Worm (Caenorhabditis elegans) whole organism, midembryonic: ENCODE results near the gene ZK1240.8.

Experiments used
- T22C8.4 ChIP-seq: fragments of 200-800 bp; sonication (Bioruptor generic); IDR thresholded peaks from 2 replicates; pipeline ENCODE4 v1.3.6; 2022; ENCODE audit warnings: missing genetic modification characterization, missing compliant biosample characterization
- cog-1 ChIP-seq: sonication (generic microtip); optimal IDR thresholded peaks from 2 replicates; lab custom pipeline; 2016; ENCODE audit warnings: missing genetic modification characterization, missing compliant biosample characterization
- flt-1 ChIP-seq: fragments of 200-800 bp; sonication (Bioruptor generic); IDR thresholded peaks from 2 replicates; pipeline ENCODE4 v1.3.6; 2022; ENCODE audit warnings: missing genetic modification characterization, missing compliant biosample characterization
- klf-2 ChIP-seq: fragments of 200-800 bp; sonication (Bioruptor generic); conservative IDR thresholded peaks from 2 replicates; pipeline ENCODE4 v1.3.6; 2022; ENCODE audit warnings: missing genetic modification reagents, missing genetic modification characterization, missing compliant biosample characterization
- med-1 ChIP-seq: sonication (generic microtip); optimal IDR thresholded peaks from 2 replicates; lab custom pipeline; 2017; ENCODE audit warnings: missing genetic modification characterization, mild to moderate bottlenecking, missing compliant biosample characterization, antibody characterized with exemption, missing genetic modification reagents; ENCODE audit not compliant: insufficient read depth
- ref-1 ChIP-seq: fragments of 200-800 bp; sonication (Bioruptor generic); conservative IDR thresholded peaks from 2 replicates; pipeline ENCODE4 v1.3.6; 2022; ENCODE audit warnings: missing genetic modification reagents, missing genetic modification characterization, missing compliant biosample characterization
- tab-1 ChIP-seq: fragments of 200-800 bp; sonication (Bioruptor generic); IDR thresholded peaks from 2 replicates; pipeline ENCODE4 v1.3.6; 2022; ENCODE audit warnings: missing genetic modification characterization, missing compliant biosample characterization
- ztf-23 ChIP-seq: fragments of 200-800 bp; sonication (Bioruptor generic); IDR thresholded peaks from 2 replicates; pipeline ENCODE4 v1.3.6; 2022; ENCODE audit warnings: missing genetic modification reagents, missing genetic modification characterization, missing compliant biosample characterization
- ztf-29 ChIP-seq: fragments of 200-800 bp; sonication (Bioruptor generic); IDR thresholded peaks from 2 replicates; pipeline ENCODE4 v1.3.6; 2022; ENCODE audit warnings: missing genetic modification reagents, missing genetic modification characterization, missing compliant biosample characterization

Gene ZK1240.8

ce11 chrII:2354476-2354875 is 25.6 kb upstream of the ZK1240.8 start, which contains the start of gene F43C11.2:
Gene F43C11.2, plus strand, starts transcription at chrII:2354776.
- no peak for TF ChIP-seq T22C8.4
- no peak for TF ChIP-seq ref-1
- TF ChIP-seq klf-2 (GFP tag; lab: Robert Waterston, UW): no peak
- TF ChIP-seq med-1 (GFP tag; lab: Kevin White, UChicago): no peak
- no peak for TF ChIP-seq flt-1 (GFP tag; lab: Robert Waterston, UW)
- no peak for TF ChIP-seq ztf-29 (GFP tag; lab: Robert Waterston, UW)
- TF ChIP-seq tab-1 (GFP tag; lab: Robert Waterston, UW): no peak
- TF ChIP-seq cog-1 (tag; lab: Kevin White, UChicago): no peak
- TF ChIP-seq ztf-23 (GFP tag; lab: Robert Waterston, UW): no peak

ce11 chrII:2353012-2353411 is 24.1 kb upstream of the ZK1240.8 start, which contains the start of gene F43C11.3:
Gene F43C11.3, plus strand, starts transcription at chrII:2353312.
- TF ChIP-seq T22C8.4 (no peak), tab-1 (GFP tag; lab: Robert Waterston, UW) (no peak)

- TF ChIP-seq ztf-23 (GFP tag; lab: Robert Waterston, UW): no peak
- TF ChIP-seq med-1 (GFP tag; lab: Kevin White, UChicago): no peak
- no peak for TF ChIP-seq ref-1
- TF ChIP-seq klf-2 (GFP tag; lab: Robert Waterston, UW): no peak
- TF ChIP-seq flt-1 (GFP tag; lab: Robert Waterston, UW): no peak
- TF ChIP-seq T22C8.4: no peak
- no peak for TF ChIP-seq tab-1 (GFP tag; lab: Robert Waterston, UW)
- TF ChIP-seq cog-1 (tag; lab: Kevin White, UChicago): no peak
- TF ChIP-seq ztf-29 (GFP tag; lab: Robert Waterston, UW): no peak
Observed at ce11 chrII:2352546-2352945, 23.7 kb upstream of the ZK1240.8 start, which contains the start of gene F43C11.10. Gene F43C11.10, minus strand, starts transcription at chrII:2352646.

ce11 chrII:2346672-2347071 is 17.8 kb upstream of the ZK1240.8 start, which contains the start of gene F43C11.4:
Gene F43C11.4, plus strand, starts transcription at chrII:2346972.
- TF ChIP-seq cog-1 (tag; lab: Kevin White, UChicago) (no peak), klf-2 (GFP tag; lab: Robert Waterston, UW) (no peak), med-1 (GFP tag; lab: Kevin White, UChicago) (no peak), T22C8.4 (no peak), ztf-29 (GFP tag; lab: Robert Waterston, UW) (no peak), ref-1 (no peak), tab-1 (GFP tag; lab: Robert Waterston, UW) (no peak), flt-1 (GFP tag; lab: Robert Waterston, UW) (no peak), ztf-23 (GFP tag; lab: Robert Waterston, UW) (no peak)

- TF ChIP-seq tab-1 (GFP tag; lab: Robert Waterston, UW) (no peak), flt-1 (GFP tag; lab: Robert Waterston, UW) (no peak), ref-1 (no peak), T22C8.4 (no peak), klf-2 (GFP tag; lab: Robert Waterston, UW) (no peak), cog-1 (tag; lab: Kevin White, UChicago) (no peak), ztf-23 (GFP tag; lab: Robert Waterston, UW) (no peak), med-1 (GFP tag; lab: Kevin White, UChicago) (no peak), ztf-29 (GFP tag; lab: Robert Waterston, UW) (no peak)
Observed at ce11 chrII:2342004-2342479, 13.2 kb upstream of the ZK1240.8 start, which contains the start of gene F43C11.6. Gene F43C11.6, plus strand, starts transcription at chrII:2342429.

ce11 chrII:2341515-2341914 is 12.7 kb upstream of the ZK1240.8 start, which contains the start of gene enri-1:
Gene enri-1, minus strand, starts transcription at chrII:2341615.
- TF ChIP-seq ref-1 (no peak), ztf-29 (GFP tag; lab: Robert Waterston, UW) (no peak), cog-1 (tag; lab: Kevin White, UChicago) (no peak), flt-1 (GFP tag; lab: Robert Waterston, UW) (no peak), T22C8.4 (no peak), med-1 (GFP tag; lab: Kevin White, UChicago) (no peak), ztf-23 (GFP tag; lab: Robert Waterston, UW) (no peak), klf-2 (GFP tag; lab: Robert Waterston, UW) (no peak), tab-1 (GFP tag; lab: Robert Waterston, UW) (no peak)

- TF ChIP-seq med-1 (GFP tag; lab: Kevin White, UChicago) (no peak), tab-1 (GFP tag; lab: Robert Waterston, UW) (no peak), T22C8.4 (no peak), ztf-23 (GFP tag; lab: Robert Waterston, UW) (no peak), ref-1 (no peak), ztf-29 (GFP tag; lab: Robert Waterston, UW) (no peak)
Observed at ce11 chrII:2340974-2341373, 12.1 kb upstream of the ZK1240.8 start.

- TF ChIP-seq flt-1 (GFP tag; lab: Robert Waterston, UW): no peak
- TF ChIP-seq med-1 (GFP tag; lab: Kevin White, UChicago): no peak
- TF ChIP-seq ztf-23 (GFP tag; lab: Robert Waterston, UW): no peak
- no peak for TF ChIP-seq cog-1 (tag; lab: Kevin White, UChicago)
- no peak for TF ChIP-seq T22C8.4
- TF ChIP-seq klf-2 (GFP tag; lab: Robert Waterston, UW): no peak
- no peak for TF ChIP-seq tab-1 (GFP tag; lab: Robert Waterston, UW)
- TF ChIP-seq ztf-29 (GFP tag; lab: Robert Waterston, UW): no peak
- TF ChIP-seq ref-1: no peak
Observed at ce11 chrII:2336177-2336576, 7.3 kb upstream of the ZK1240.8 start.

ce11 chrII:2335572-2335971 is 6.7 kb upstream of the ZK1240.8 start, which contains the start of gene F43C11.7:
Gene F43C11.7, plus strand, starts transcription at chrII:2335897.
- TF ChIP-seq ztf-29 (GFP tag; lab: Robert Waterston, UW) (no peak), klf-2 (GFP tag; lab: Robert Waterston, UW) (no peak), tab-1 (GFP tag; lab: Robert Waterston, UW) (no peak), flt-1 (GFP tag; lab: Robert Waterston, UW) (no peak), cog-1 (tag; lab: Kevin White, UChicago) (no peak)
